Worm (Caenorhabditis elegans) whole organism, L1 larva: ENCODE measurements around the gene nhr-31.

Source experiments
- ceh-82 ChIP-seq, 3 experiments: fragments of 150-350 bp in 1 of 3; sonication (generic microtip) in 2 of 3; optimal IDR thresholded peaks; 2 replicates each; lab custom pipeline; 2014 to 2017; ENCODE audit warnings: missing biosample characterization in 3 of 3, missing genetic modification characterization in 3 of 3
- ces-1 ChIP-seq: fragments of 150-350 bp; optimal IDR thresholded peaks from 2 replicates; lab custom pipeline; 2014; ENCODE audit warnings: missing biosample characterization, missing genetic modification reagents, missing genetic modification characterization
- lin-15B ChIP-seq: fragments of 150-350 bp; sonication (generic microtip); optimal IDR thresholded peaks from 3 replicates; lab custom pipeline; 2014; ENCODE audit warnings: missing biosample characterization, missing genetic modification characterization
- nhr-12 ChIP-seq: sonication (generic microtip); optimal IDR thresholded peaks from 2 replicates; lab custom pipeline; 2017; ENCODE audit warnings: missing biosample characterization, missing genetic modification characterization
- nhr-28 ChIP-seq: fragments of 150-350 bp; optimal IDR thresholded peaks from 2 replicates; lab custom pipeline; 2014; ENCODE audit warnings: missing biosample characterization, missing genetic modification characterization
- unc-86 ChIP-seq: sonication (generic microtip); optimal IDR thresholded peaks from 2 replicates; lab custom pipeline; 2016; ENCODE audit warnings: missing genetic modification characterization, missing compliant biosample characterization
- ztf-4 ChIP-seq: fragments of 150-350 bp; optimal IDR thresholded peaks from 2 replicates; lab custom pipeline; 2014; ENCODE audit warnings: missing biosample characterization, missing genetic modification characterization

- TF ChIP-seq ces-1 (GFP tag; lab: Kevin White, UChicago) (no peak), nhr-28 (tag; lab: Kevin White, UChicago) (no peak), ceh-82 (tag; optimal IDR thresholded peaks at IDR 0.05; lab: Kevin White, UChicago) (no peak), ztf-4 (no peak), lin-15B (no peak), unc-86 (tag; lab: Kevin White, UChicago) (no peak), nhr-12 (no peak)
Measured at ce11 chrIV:8023861-8024260, 5.5 kb downstream of the nhr-31 start.
